Worm (Caenorhabditis elegans) whole organism, late embryonic: ENCODE data around the gene F14F3.4.

Experiments used
- Y22D7AL.16 ChIP-seq: sonication (generic microtip); optimal IDR thresholded peaks from 2 replicates; lab custom pipeline; 2016; ENCODE audit warnings: missing genetic modification characterization, missing compliant biosample characterization
- ama-1 ChIP-seq: fragments of 150-350 bp; optimal IDR thresholded peaks from 2 replicates; lab custom pipeline; 2014
- ceh-34 ChIP-seq: sonication (generic microtip); optimal IDR thresholded peaks from 2 replicates; lab custom pipeline; 2016; ENCODE audit warnings: mild to moderate bottlenecking, missing genetic modification characterization, missing compliant biosample characterization
- ceh-45 ChIP-seq: fragments of 200-800 bp; sonication (Bioruptor generic); IDR thresholded peaks from 2 replicates; pipeline ENCODE4 v1.3.6; 2022; ENCODE audit warnings: missing genetic modification reagents, missing genetic modification characterization, missing compliant biosample characterization
- dmd-4 ChIP-seq: sonication (generic microtip); optimal IDR thresholded peaks from 2 replicates; lab custom pipeline; 2016; ENCODE audit warnings: borderline replicate concordance, missing genetic modification characterization, missing compliant biosample characterization
- ets-4 ChIP-seq: sonication (generic microtip); optimal IDR thresholded peaks from 2 replicates; lab custom pipeline; 2016; ENCODE audit warnings: missing genetic modification characterization, missing compliant biosample characterization
- hlh-6 ChIP-seq: sonication (generic microtip); optimal IDR thresholded peaks from 2 replicates; lab custom pipeline; 2016; ENCODE audit warnings: missing genotype, missing genetic modification characterization, missing compliant biosample characterization
- mec-3 ChIP-seq: sonication (generic microtip); optimal IDR thresholded peaks from 2 replicates; lab custom pipeline; 2016; ENCODE audit warnings: borderline replicate concordance, missing genetic modification characterization, missing compliant biosample characterization
- nfya-1 ChIP-seq: sonication (generic microtip); optimal IDR thresholded peaks from 2 replicates; lab custom pipeline; 2017; ENCODE audit warnings: missing genetic modification characterization, mild to moderate bottlenecking, missing compliant biosample characterization, antibody characterized with exemption, moderate library complexity
- odd-2 ChIP-seq: sonication (generic microtip); optimal IDR thresholded peaks from 2 replicates; lab custom pipeline; 2017; ENCODE audit warnings: antibody characterized with exemption, mild to moderate bottlenecking, missing genetic modification characterization, missing compliant biosample characterization
- pha-2 ChIP-seq: sonication (generic microtip); optimal IDR thresholded peaks from 2 replicates; lab custom pipeline; 2017; ENCODE audit warnings: mild to moderate bottlenecking, missing genetic modification characterization, missing compliant biosample characterization
- pha-4 ChIP-seq: fragments of 150-350 bp; optimal IDR thresholded peaks from 2 replicates; lab custom pipeline; 2018; ENCODE audit warnings: missing biosample characterization, missing genetic modification reagents, missing genetic modification characterization

- TF ChIP-seq nfya-1 (tag; lab: Kevin White, UChicago), result no peak
- TF ChIP-seq mec-3 (tag; lab: Kevin White, UChicago), result no peak
- TF ChIP-seq ama-1 (lab: Kevin White, UChicago), result no peak
- TF ChIP-seq pha-4, result no peak
- no peak for TF ChIP-seq ets-4
- no peak for TF ChIP-seq odd-2 (tag; lab: Kevin White, UChicago)
- no peak for TF ChIP-seq Y22D7AL.16
- no peak for TF ChIP-seq hlh-6 (tag; lab: Kevin White, UChicago)
- no peak for TF ChIP-seq dmd-4
- no peak for TF ChIP-seq pha-2
- TF ChIP-seq ceh-45 (GFP tag; lab: Robert Waterston, UW), result no peak
- no peak for TF ChIP-seq ceh-34 (tag; lab: Kevin White, UChicago)
These were observed 48.0 kb upstream of the F14F3.4 start, which contains the start of gene bet-2 for ce11 chrX:10569185-10569584.
